Fruit fly (Drosophila melanogaster) whole organism, pupa: Measurements from ENCODE around the gene CG17134.

Experiments used
- CG10348 ChIP-seq: fragments of 200-800 bp; sonication (Bioruptor generic); IDR thresholded peaks from 2 replicates; pipeline ENCODE4 v1.3.6; 2022; ENCODE audit warnings: missing biosample characterization, missing genetic modification characterization
- CG12605 ChIP-seq: fragments of 200-800 bp; sonication (Bioruptor generic); IDR thresholded peaks from 2 replicates; pipeline ENCODE4 v1.3.6; 2022; ENCODE audit warnings: missing biosample characterization, missing genetic modification characterization
- CG13204 ChIP-seq: fragments of 200-800 bp; sonication (Bioruptor generic); optimal IDR thresholded peaks from 2 replicates; lab custom pipeline; 2018; ENCODE audit warnings: missing biosample characterization, mild to moderate bottlenecking, missing genetic modification characterization, moderate library complexity
- CG15710 ChIP-seq: fragments of 200-800 bp; sonication (Bioruptor generic); optimal IDR thresholded peaks from 2 replicates; lab custom pipeline; 2018; ENCODE audit warnings: missing biosample characterization, mild to moderate bottlenecking, missing genetic modification characterization, moderate library complexity
- CG17806 ChIP-seq: fragments of 200-800 bp; sonication (Bioruptor generic); optimal IDR thresholded peaks from 2 replicates; lab custom pipeline; 2018; ENCODE audit warnings: missing biosample characterization, mild to moderate bottlenecking, missing genetic modification characterization, moderate library complexity
- CG34367 ChIP-seq: fragments of 200-800 bp; sonication (Bioruptor generic); optimal IDR thresholded peaks from 2 replicates; lab custom pipeline; 2018; ENCODE audit warnings: missing biosample characterization, mild to moderate bottlenecking, missing genetic modification characterization
- CG4496 ChIP-seq: fragments of 200-800 bp; sonication (Bioruptor generic); IDR thresholded peaks from 3 replicates; pipeline ENCODE4 v1.3.6; 2022; ENCODE audit warnings: missing biosample characterization, missing genetic modification characterization
- CG8159 ChIP-seq: fragments of 200-800 bp; sonication (Bioruptor generic); optimal IDR thresholded peaks from 3 replicates; lab custom pipeline; 2018; ENCODE audit warnings: missing biosample characterization, mild to moderate bottlenecking, missing genetic modification characterization, moderate library complexity
- CG9948 ChIP-seq: fragments of 200-800 bp; sonication (Bioruptor generic); optimal IDR thresholded peaks from 2 replicates; lab custom pipeline; 2018; ENCODE audit warnings: missing biosample characterization, mild to moderate bottlenecking, missing genetic modification characterization, moderate library complexity
- EcR ChIP-seq: fragments of 200-800 bp; sonication (Bioruptor generic); optimal IDR thresholded peaks from 3 replicates; lab custom pipeline; 2019; ENCODE audit warnings: missing biosample characterization, missing genetic modification characterization, mild to moderate bottlenecking, moderate library complexity, missing genetic modification reagents
- Pif1A ChIP-seq: fragments of 200-800 bp; sonication (Bioruptor generic); optimal IDR thresholded peaks from 3 replicates; lab custom pipeline; 2016; ENCODE audit warnings: missing biosample characterization, missing genetic modification characterization
- Snoo ChIP-seq: fragments of 200-800 bp; sonication (Bioruptor generic); optimal IDR thresholded peaks from 3 replicates; lab custom pipeline; 2017; ENCODE audit warnings: missing biosample characterization, mild to moderate bottlenecking, missing genetic modification characterization, inconsistent platforms
- fd96Ca ChIP-seq: fragments of 200-800 bp; sonication (Bioruptor generic); IDR thresholded peaks from 3 replicates; pipeline ENCODE4 v1.3.6; 2022; ENCODE audit warnings: missing biosample characterization, missing genetic modification characterization
- rn ChIP-seq: fragments of 200-800 bp; sonication (Bioruptor generic); IDR thresholded peaks from 2 replicates; pipeline ENCODE4 v1.3.6; 2022; ENCODE audit warnings: missing biosample characterization, missing genetic modification characterization

dm6 chr2L:10818807-10819206 lies 1.7 kb upstream of the CG17134 start, which contains the start of gene CG6508:
- no peak for TF ChIP-seq CG10348 (GFP tag; lab: Robert Waterston, UW)
- no peak for TF ChIP-seq CG9948 (tag; lab: Kevin White, UChicago)
- no peak for TF ChIP-seq CG34367
- TF ChIP-seq fd96Ca (GFP tag; lab: Robert Waterston, UW): no peak
- no peak for TF ChIP-seq CG4496 (GFP tag; lab: Robert Waterston, UW)
- TF ChIP-seq Snoo (tag; lab: Kevin White, UChicago): no peak
- TF ChIP-seq CG13204 (GFP tag; lab: Kevin White, UChicago): no peak
- TF ChIP-seq CG17806: no peak
- TF ChIP-seq CG15710: no peak
- no peak for TF ChIP-seq rn (GFP tag; lab: Robert Waterston, UW)
- TF ChIP-seq CG8159 (tag; lab: Kevin White, UChicago): no peak
- no peak for TF ChIP-seq EcR (GFP tag; lab: Kevin White, UChicago)
- TF ChIP-seq Pif1A (GFP tag; lab: Kevin White, UChicago): no peak
- TF ChIP-seq CG12605 (GFP tag; lab: Robert Waterston, UW): no peak
